Worm (Caenorhabditis elegans) whole organism, mixed stage, embryonic: ENCODE results near the gene F02D10.6.

Experiments used
- elt-3 ChIP-seq: fragments of 150-350 bp; optimal IDR thresholded peaks from 2 replicates; lab custom pipeline; 2014; ENCODE audit warnings: missing biosample characterization, missing genetic modification characterization
- flh-1 ChIP-seq: fragments of 200-800 bp; sonication (Bioruptor generic); optimal IDR thresholded peaks from 2 replicates; lab custom pipeline; 2018; ENCODE audit warnings: mild to moderate bottlenecking, missing genetic modification characterization, moderate library complexity, missing compliant biosample characterization
- nhr-2 ChIP-seq: fragments of 150-350 bp; optimal IDR thresholded peaks from 2 replicates; lab custom pipeline; 2014; ENCODE audit warnings: missing biosample characterization, missing genetic modification characterization
- nhr-237 ChIP-seq: fragments of 150-350 bp; optimal IDR thresholded peaks from 2 replicates; lab custom pipeline; 2014; ENCODE audit warnings: missing biosample characterization, missing genetic modification characterization
- unc-39 ChIP-seq: fragments of 150-350 bp; optimal IDR thresholded peaks from 2 replicates; lab custom pipeline; 2014; ENCODE audit warnings: missing biosample characterization, missing genetic modification characterization

ce11 chrX:13466926-13467866, 15.7 kb upstream of the F02D10.6 start, which contains the start of gene col-183:
- TF ChIP-seq nhr-237 (tag; lab: Kevin White, UChicago) (no peak), elt-3 (tag; lab: Kevin White, UChicago) (no peak), nhr-2 (tag; lab: Kevin White, UChicago) (no peak), unc-39 (no peak), flh-1 (no peak)
